Fruit fly (Drosophila melanogaster) whole organism, prepupa: ENCODE results near the gene CG11760.

ENCODE experiments used
- Blimp-1 ChIP-seq: fragments of 200-800 bp; sonication (Bioruptor generic); optimal IDR thresholded peaks from 3 replicates; lab custom pipeline; 2017; ENCODE audit warnings: missing biosample characterization, missing genetic modification characterization, mild to moderate bottlenecking, moderate library complexity, missing genetic modification reagents
- CG11294 ChIP-seq: fragments of 200-800 bp; sonication (Bioruptor generic); IDR thresholded peaks from 2 replicates; pipeline ENCODE4 v1.3.6; 2022; ENCODE audit warnings: missing biosample characterization, missing genetic modification characterization
- CG11902 ChIP-seq: fragments of 200-800 bp; sonication (Bioruptor generic); optimal IDR thresholded peaks from 3 replicates; lab custom pipeline; 2016; ENCODE audit warnings: missing biosample characterization, missing genetic modification characterization
- CG15336 ChIP-seq: fragments of 200-800 bp; sonication (Bioruptor generic); IDR thresholded peaks from 2 replicates; pipeline ENCODE4 v1.3.6; 2022; ENCODE audit warnings: missing biosample characterization, missing genetic modification characterization
- CG1621 ChIP-seq: fragments of 200-800 bp; sonication (Bioruptor generic); optimal IDR thresholded peaks from 3 replicates; lab custom pipeline; 2018; ENCODE audit warnings: missing biosample characterization, mild to moderate bottlenecking, missing genetic modification characterization
- CG3032 ChIP-seq: fragments of 200-800 bp; optimal IDR thresholded peaks from 2 replicates; lab custom pipeline; 2019; ENCODE audit warnings: missing biosample characterization, mild to moderate bottlenecking, missing genetic modification characterization, moderate library complexity
- CG31627 ChIP-seq: fragments of 200-800 bp; sonication (Bioruptor generic); optimal IDR thresholded peaks from 3 replicates; lab custom pipeline; 2016; ENCODE audit warnings: missing biosample characterization, missing genetic modification characterization
- CG32006 ChIP-seq: fragments of 200-800 bp; sonication (Bioruptor generic); optimal IDR thresholded peaks from 3 replicates; lab custom pipeline; 2017; ENCODE audit warnings: missing biosample characterization, mild to moderate bottlenecking, missing genetic modification characterization
- CG34406 ChIP-seq: fragments of 200-800 bp; sonication (Bioruptor generic); optimal IDR thresholded peaks from 3 replicates; lab custom pipeline; 2016; ENCODE audit warnings: missing biosample characterization, missing genetic modification characterization
- CG3919 ChIP-seq: fragments of 200-800 bp; sonication (Bioruptor generic); optimal IDR thresholded peaks from 3 replicates; lab custom pipeline; 2016; ENCODE audit warnings: missing biosample characterization, missing genetic modification characterization
- CG4318 ChIP-seq: fragments of 200-800 bp; sonication (Bioruptor generic); optimal IDR thresholded peaks from 3 replicates; lab custom pipeline; 2017; ENCODE audit warnings: missing biosample characterization, mild to moderate bottlenecking, missing genetic modification characterization
- CG6163 ChIP-seq: fragments of 200-800 bp; sonication (Bioruptor generic); IDR thresholded peaks from 3 replicates; pipeline ENCODE4 v1.3.6; 2022; ENCODE audit warnings: missing biosample characterization, missing genetic modification characterization
- CG6792 ChIP-seq: fragments of 200-800 bp; sonication (Bioruptor generic); optimal IDR thresholded peaks from 3 replicates; lab custom pipeline; 2016; ENCODE audit warnings: missing biosample characterization, missing genetic modification characterization
- CG6808 ChIP-seq: fragments of 200-800 bp; sonication (Bioruptor generic); optimal IDR thresholded peaks from 3 replicates; lab custom pipeline; 2017; ENCODE audit warnings: missing biosample characterization, missing genetic modification characterization, mild to moderate bottlenecking, moderate library complexity, missing genetic modification reagents
- CG6854 ChIP-seq: fragments of 200-800 bp; sonication (Bioruptor generic); optimal IDR thresholded peaks from 2 replicates; lab custom pipeline; 2017; ENCODE audit warnings: missing biosample characterization, mild to moderate bottlenecking, missing genetic modification characterization
- CG8119 ChIP-seq: fragments of 200-800 bp; sonication (Bioruptor generic); IDR thresholded peaks from 3 replicates; pipeline ENCODE4 v1.3.6; 2022; ENCODE audit warnings: missing biosample characterization, missing genetic modification characterization
- CG8319 ChIP-seq: fragments of 200-800 bp; sonication (Bioruptor generic); optimal IDR thresholded peaks from 3 replicates; lab custom pipeline; 2016; ENCODE audit warnings: missing biosample characterization, missing genetic modification characterization
- CG8632 ChIP-seq: fragments of 200-800 bp; sonication (Bioruptor generic); optimal IDR thresholded peaks from 3 replicates; lab custom pipeline; 2016; ENCODE audit warnings: missing biosample characterization, missing genetic modification characterization
- CG9139 ChIP-seq: fragments of 200-800 bp; sonication (Bioruptor generic); optimal IDR thresholded peaks from 3 replicates; lab custom pipeline; 2017; ENCODE audit warnings: missing biosample characterization, mild to moderate bottlenecking, missing genetic modification characterization
- Eip78C ChIP-seq: fragments of 200-800 bp; sonication (Bioruptor generic); peaks from one replicate; lab custom pipeline; 2016; ENCODE audit warnings: missing biosample characterization, missing genetic modification characterization
- Eip93F ChIP-seq: fragments of 200-800 bp; sonication (Bioruptor generic); optimal IDR thresholded peaks from 2 replicates; lab custom pipeline; 2016; ENCODE audit warnings: missing biosample characterization, mild to moderate bottlenecking, missing genetic modification characterization
- Ets21C ChIP-seq: fragments of 200-800 bp; sonication (Bioruptor generic); optimal IDR thresholded peaks from 3 replicates; lab custom pipeline; 2016; ENCODE audit warnings: missing biosample characterization, missing genetic modification characterization
- Ets96B ChIP-seq: fragments of 200-800 bp; optimal IDR thresholded peaks from 2 replicates; lab custom pipeline; 2019; ENCODE audit warnings: missing biosample characterization, mild to moderate bottlenecking, missing genetic modification characterization, moderate library complexity
- Gug ChIP-seq: fragments of 200-800 bp; sonication (Bioruptor generic); IDR thresholded peaks from 2 replicates; pipeline ENCODE4 v1.3.6; 2022; ENCODE audit warnings: missing biosample characterization, missing genetic modification characterization
- Hr38 ChIP-seq: sonication (Bioruptor generic); optimal IDR thresholded peaks from 2 replicates; lab custom pipeline; 2016; ENCODE audit warnings: missing biosample characterization, missing genetic modification characterization
- Hr39 ChIP-seq: fragments of 200-800 bp; sonication (Bioruptor generic); optimal IDR thresholded peaks from 2 replicates; lab custom pipeline; 2016; ENCODE audit warnings: missing biosample characterization, missing genetic modification characterization
- Hr4 ChIP-seq: fragments of 200-800 bp; sonication (Bioruptor generic); optimal IDR thresholded peaks from 3 replicates; lab custom pipeline; 2016; ENCODE audit warnings: missing biosample characterization, missing genetic modification characterization
- Lpt ChIP-seq: fragments of 200-800 bp; sonication (Bioruptor generic); optimal IDR thresholded peaks from 3 replicates; lab custom pipeline; 2016; ENCODE audit warnings: missing biosample characterization, missing genetic modification characterization
- Met ChIP-seq: fragments of 200-800 bp; sonication (Bioruptor generic); optimal IDR thresholded peaks from 3 replicates; lab custom pipeline; 2016; ENCODE audit warnings: missing biosample characterization, missing genetic modification characterization
- OdsH ChIP-seq: fragments of 200-800 bp; sonication (Bioruptor generic); optimal IDR thresholded peaks from 3 replicates; lab custom pipeline; 2016; ENCODE audit warnings: missing biosample characterization, missing genetic modification characterization
- Sox15 ChIP-seq: fragments of 200-800 bp; sonication (Bioruptor generic); optimal IDR thresholded peaks from 3 replicates; lab custom pipeline; 2016; ENCODE audit warnings: missing biosample characterization, missing genetic modification characterization
- achi ChIP-seq: fragments of 200-800 bp; sonication (Bioruptor generic); optimal IDR thresholded peaks from 3 replicates; lab custom pipeline; 2016; ENCODE audit warnings: missing biosample characterization, missing genetic modification characterization
- acj6 ChIP-seq: fragments of 200-800 bp; sonication (Bioruptor generic); optimal IDR thresholded peaks from 3 replicates; lab custom pipeline; 2016; ENCODE audit warnings: missing biosample characterization, missing genetic modification characterization
- cyc ChIP-seq: fragments of 200-800 bp; sonication (Bioruptor generic); optimal IDR thresholded peaks from 3 replicates; lab custom pipeline; 2016; ENCODE audit warnings: missing biosample characterization, missing genetic modification characterization
- dac ChIP-seq: fragments of 200-800 bp; sonication (Bioruptor generic); optimal IDR thresholded peaks from 2 replicates; lab custom pipeline; 2017; ENCODE audit warnings: missing biosample characterization, mild to moderate bottlenecking, missing genetic modification characterization
- dsx ChIP-seq: fragments of 200-800 bp; optimal IDR thresholded peaks from 3 replicates; lab custom pipeline; 2019; ENCODE audit warnings: missing biosample characterization, mild to moderate bottlenecking, missing genetic modification characterization, moderate library complexity; ENCODE audit not compliant: poor library complexity, severe bottlenecking
- eg ChIP-seq: fragments of 200-800 bp; sonication (Bioruptor generic); IDR thresholded peaks from 3 replicates; pipeline ENCODE4 v1.3.6; 2022; ENCODE audit warnings: missing biosample characterization, missing genetic modification characterization
- fd59A ChIP-seq: fragments of 200-800 bp; sonication (Bioruptor generic); optimal IDR thresholded peaks from 2 replicates; lab custom pipeline; 2017; ENCODE audit warnings: missing biosample characterization, mild to moderate bottlenecking, missing genetic modification characterization, missing genetic modification reagents
- fd85E ChIP-seq: fragments of 200-800 bp; sonication (Bioruptor generic); optimal IDR thresholded peaks from 3 replicates; lab custom pipeline; 2016; ENCODE audit warnings: missing biosample characterization, missing genetic modification characterization
- fkh ChIP-seq: fragments of 200-800 bp; sonication (Bioruptor generic); optimal IDR thresholded peaks from 3 replicates; lab custom pipeline; 2017; ENCODE audit warnings: missing biosample characterization, mild to moderate bottlenecking, missing genetic modification characterization, moderate library complexity
- lz ChIP-seq: fragments of 200-800 bp; sonication (Bioruptor generic); optimal IDR thresholded peaks from 3 replicates; lab custom pipeline; 2016; ENCODE audit warnings: missing biosample characterization, missing genetic modification characterization
- net ChIP-seq: fragments of 200-800 bp; sonication (Bioruptor generic); optimal IDR thresholded peaks from 3 replicates; lab custom pipeline; 2016; ENCODE audit warnings: missing biosample characterization, missing genetic modification characterization
- pdm3 ChIP-seq: fragments of 200-800 bp; sonication (Bioruptor generic); optimal IDR thresholded peaks from 3 replicates; lab custom pipeline; 2016; ENCODE audit warnings: missing biosample characterization, missing genetic modification characterization
- salr ChIP-seq, 2 experiments: fragments of 200-800 bp; sonication (Bioruptor generic); optimal IDR thresholded peaks; 3 replicates each; lab custom pipeline; 2016 to 2018; ENCODE audit warnings: missing biosample characterization in 2 of 2, missing genetic modification characterization in 2 of 2, mild to moderate bottlenecking in 1 of 2
- spab ChIP-seq: fragments of 200-800 bp; sonication (Bioruptor generic); optimal IDR thresholded peaks from 2 replicates; lab custom pipeline; 2017; ENCODE audit warnings: missing biosample characterization, mild to moderate bottlenecking, missing genetic modification characterization, missing genetic modification reagents
- ss ChIP-seq, 2 experiments: fragments of 200-800 bp; sonication (Bioruptor generic); optimal IDR thresholded peaks; 2 replicates in 1 of 2; 3 replicates in 1 of 2; lab custom pipeline; 2017 to 2018; ENCODE audit warnings: mild to moderate bottlenecking in 2 of 2, missing biosample characterization in 2 of 2, missing genetic modification characterization in 2 of 2, moderate library complexity in 1 of 2
- svp ChIP-seq: fragments of 200-800 bp; sonication (Bioruptor generic); peaks from one replicate; lab custom pipeline; 2016; ENCODE audit warnings: missing biosample characterization, missing genetic modification characterization
- topi ChIP-seq: fragments of 200-800 bp; sonication (Bioruptor generic); optimal IDR thresholded peaks from 3 replicates; lab custom pipeline; 2016; ENCODE audit warnings: missing biosample characterization, missing genetic modification characterization
- vri ChIP-seq: fragments of 200-800 bp; sonication (Bioruptor generic); optimal IDR thresholded peaks from 3 replicates; lab custom pipeline; 2016; ENCODE audit warnings: missing biosample characterization, mild to moderate bottlenecking, missing genetic modification characterization

Gene CG11760

dm6 chr3R:8744198-8744597, 25.2 kb downstream of the CG11760 start (continued):
- peak; percentile 38; the same call in 1 of the 2 replicates for TF ChIP-seq CG11294 (GFP tag; lab: Robert Waterston, UW)
- no peak for TF ChIP-seq salr (GFP tag; optimal IDR thresholded peaks at IDR 0.05; lab: Kevin White, UChicago)
- no peak; the same call in 1 of the 2 replicates for TF ChIP-seq Gug (GFP tag; lab: Robert Waterston, UW)
- TF ChIP-seq acj6 (GFP tag; lab: Kevin White, UChicago) = peak; percentile 17
- peak; percentile 50 for TF ChIP-seq pdm3
- TF ChIP-seq CG31627 = peak; percentile 60
- TF ChIP-seq fd59A = no peak
- TF ChIP-seq CG6163 (GFP tag; lab: Robert Waterston, UW) = peak; percentile 70

- peak; percentile 33 for TF ChIP-seq CG6854
- peak; percentile 83 for TF ChIP-seq pdm3
- peak; percentile 40 to 82 for TF ChIP-seq ss (GFP tag; optimal IDR thresholded peaks at IDR 0.05; lab: Kevin White, UChicago)
- peak; percentile 68 for TF ChIP-seq Sox15
- peak; percentile 73 for TF ChIP-seq CG8319
- TF ChIP-seq CG11902 (GFP tag; lab: Kevin White, UChicago) = peak; percentile 64
- TF ChIP-seq svp (GFP tag; lab: Kevin White, UChicago) = peak; percentile 93
- TF ChIP-seq CG3032 (tag; lab: Kevin White, UChicago) = peak; percentile 74
- peak; percentile 75 for TF ChIP-seq dsx (GFP tag; lab: Kevin White, UChicago)
- peak; percentile 69 for TF ChIP-seq CG6808 (GFP tag; lab: Kevin White, UChicago)
- TF ChIP-seq Ets96B (tag; lab: Kevin White, UChicago) = peak; percentile 82
- TF ChIP-seq Eip93F = no peak
- peak; percentile 39 for TF ChIP-seq Lpt (GFP tag; lab: Kevin White, UChicago)
- TF ChIP-seq CG32006 (GFP tag; lab: Kevin White, UChicago) = peak; percentile 86
- TF ChIP-seq cyc = peak; percentile 79
- peak; percentile 84 for TF ChIP-seq OdsH
- TF ChIP-seq Hr4 (GFP tag; lab: Kevin White, UChicago) = peak; percentile 88
- TF ChIP-seq fkh (GFP tag; lab: Kevin White, UChicago) = no peak
- TF ChIP-seq CG6792 (GFP tag; lab: Kevin White, UChicago) = peak; percentile 79
- peak; percentile 88 for TF ChIP-seq CG15336 (GFP tag; lab: Robert Waterston, UW)
- TF ChIP-seq CG11294 (GFP tag; lab: Robert Waterston, UW) = peak; percentile 59
- peak; percentile 70 for TF ChIP-seq CG31627
- TF ChIP-seq lz (GFP tag; lab: Kevin White, UChicago) = peak; percentile 81
- TF ChIP-seq fd85E (GFP tag; lab: Kevin White, UChicago) = peak; percentile 51
- TF ChIP-seq Hr38 (GFP tag; lab: Kevin White, UChicago) = no peak
- peak; percentile 85 for TF ChIP-seq topi (GFP tag; lab: Kevin White, UChicago)
- TF ChIP-seq achi = peak; percentile 84
- peak; percentile 26 for TF ChIP-seq Blimp-1 (GFP tag; lab: Kevin White, UChicago)
- TF ChIP-seq net (GFP tag; lab: Kevin White, UChicago) = peak; percentile 85
- TF ChIP-seq vri = peak; percentile 64
- peak; percentile 79 for TF ChIP-seq CG8632
- TF ChIP-seq CG1621 (tag; lab: Kevin White, UChicago) = peak; percentile 59
- TF ChIP-seq Hr39 (GFP tag; lab: Kevin White, UChicago) = peak; percentile 68
- TF ChIP-seq Met (GFP tag; lab: Kevin White, UChicago) = peak; percentile 89
- peak; percentile 88 for TF ChIP-seq CG34406
- peak; percentile 53 for TF ChIP-seq fd59A
- TF ChIP-seq Gug (GFP tag; lab: Robert Waterston, UW) = peak; percentile 62
- peak; percentile 36 to 73 for TF ChIP-seq salr (GFP tag; optimal IDR thresholded peaks at IDR 0.05; lab: Kevin White, UChicago)
- TF ChIP-seq Eip78C (GFP tag; lab: Kevin White, UChicago) = peak; percentile 96
- TF ChIP-seq CG6163 (GFP tag; lab: Robert Waterston, UW) = peak; percentile 85
- peak; percentile 61 for TF ChIP-seq dac (GFP tag; lab: Kevin White, UChicago)
- peak; percentile 88 for TF ChIP-seq eg (GFP tag; lab: Robert Waterston, UW)
- TF ChIP-seq CG8119 (GFP tag; lab: Robert Waterston, UW) = peak; percentile 85
- TF ChIP-seq CG4318 = peak; percentile 58
- TF ChIP-seq CG3919 (GFP tag; lab: Kevin White, UChicago) = peak; percentile 86
- peak; percentile 46 for TF ChIP-seq Ets21C
- peak; percentile 69 for TF ChIP-seq spab
- peak; percentile 56 for TF ChIP-seq CG9139 (GFP tag; lab: Kevin White, UChicago)
Observed at dm6 chr3R:8746354-8746753, 27.4 kb downstream of the CG11760 start.
